Fruit fly (Drosophila melanogaster) whole organism, prepupa: Measurements from ENCODE around the gene CG14014.

Source experiments
- CG10631 ChIP-seq: fragments of 200-800 bp; sonication (Bioruptor generic); optimal IDR thresholded peaks from 2 replicates; lab custom pipeline; 2016; ENCODE audit warnings: missing biosample characterization, missing genetic modification characterization
- CG10669 ChIP-seq: fragments of 200-800 bp; sonication (Bioruptor generic); optimal IDR thresholded peaks from 3 replicates; lab custom pipeline; 2018; ENCODE audit warnings: missing biosample characterization, mild to moderate bottlenecking, missing genetic modification characterization, moderate library complexity
- CG11762 ChIP-seq: fragments of 200-800 bp; sonication (Bioruptor generic); optimal IDR thresholded peaks from 3 replicates; lab custom pipeline; 2016; ENCODE audit warnings: missing biosample characterization, missing genetic modification characterization; ENCODE audit not compliant: insufficient read depth
- CG1621 ChIP-seq: fragments of 200-800 bp; sonication (Bioruptor generic); optimal IDR thresholded peaks from 3 replicates; lab custom pipeline; 2018; ENCODE audit warnings: missing biosample characterization, mild to moderate bottlenecking, missing genetic modification characterization
- CG16779 ChIP-seq: fragments of 200-800 bp; sonication (Bioruptor generic); optimal IDR thresholded peaks from 3 replicates; lab custom pipeline; 2017; ENCODE audit warnings: missing biosample characterization, mild to moderate bottlenecking, missing genetic modification characterization
- CG3032 ChIP-seq: fragments of 200-800 bp; optimal IDR thresholded peaks from 2 replicates; lab custom pipeline; 2019; ENCODE audit warnings: missing biosample characterization, mild to moderate bottlenecking, missing genetic modification characterization, moderate library complexity
- CG31627 ChIP-seq: fragments of 200-800 bp; sonication (Bioruptor generic); optimal IDR thresholded peaks from 3 replicates; lab custom pipeline; 2016; ENCODE audit warnings: missing biosample characterization, missing genetic modification characterization
- CG32006 ChIP-seq: fragments of 200-800 bp; sonication (Bioruptor generic); optimal IDR thresholded peaks from 3 replicates; lab custom pipeline; 2017; ENCODE audit warnings: missing biosample characterization, mild to moderate bottlenecking, missing genetic modification characterization
- CG34406 ChIP-seq: fragments of 200-800 bp; sonication (Bioruptor generic); optimal IDR thresholded peaks from 3 replicates; lab custom pipeline; 2016; ENCODE audit warnings: missing biosample characterization, missing genetic modification characterization
- CG3919 ChIP-seq: fragments of 200-800 bp; sonication (Bioruptor generic); optimal IDR thresholded peaks from 3 replicates; lab custom pipeline; 2016; ENCODE audit warnings: missing biosample characterization, missing genetic modification characterization
- CG6276 ChIP-seq: fragments of 200-800 bp; sonication (Bioruptor generic); optimal IDR thresholded peaks from 2 replicates; lab custom pipeline; 2017; ENCODE audit warnings: missing biosample characterization, mild to moderate bottlenecking, missing genetic modification characterization
- CG6792 ChIP-seq: fragments of 200-800 bp; sonication (Bioruptor generic); optimal IDR thresholded peaks from 3 replicates; lab custom pipeline; 2016; ENCODE audit warnings: missing biosample characterization, missing genetic modification characterization
- CG6808 ChIP-seq: fragments of 200-800 bp; sonication (Bioruptor generic); optimal IDR thresholded peaks from 3 replicates; lab custom pipeline; 2017; ENCODE audit warnings: missing biosample characterization, missing genetic modification characterization, mild to moderate bottlenecking, moderate library complexity, missing genetic modification reagents
- CG7368 ChIP-seq: fragments of 200-800 bp; sonication (Bioruptor generic); optimal IDR thresholded peaks from 3 replicates; lab custom pipeline; 2016; ENCODE audit warnings: missing biosample characterization, missing genetic modification characterization
- CG8632 ChIP-seq: fragments of 200-800 bp; sonication (Bioruptor generic); optimal IDR thresholded peaks from 3 replicates; lab custom pipeline; 2016; ENCODE audit warnings: missing biosample characterization, missing genetic modification characterization
- CG9139 ChIP-seq: fragments of 200-800 bp; sonication (Bioruptor generic); optimal IDR thresholded peaks from 3 replicates; lab custom pipeline; 2017; ENCODE audit warnings: missing biosample characterization, mild to moderate bottlenecking, missing genetic modification characterization
- Eip75B ChIP-seq: fragments of 200-800 bp; sonication (Bioruptor generic); optimal IDR thresholded peaks from 3 replicates; lab custom pipeline; 2016; ENCODE audit warnings: missing biosample characterization, missing genetic modification characterization
- Eip78C ChIP-seq: fragments of 200-800 bp; sonication (Bioruptor generic); peaks from one replicate; lab custom pipeline; 2016; ENCODE audit warnings: missing biosample characterization, missing genetic modification characterization
- Eip93F ChIP-seq: fragments of 200-800 bp; sonication (Bioruptor generic); optimal IDR thresholded peaks from 2 replicates; lab custom pipeline; 2016; ENCODE audit warnings: missing biosample characterization, mild to moderate bottlenecking, missing genetic modification characterization
- Ets21C ChIP-seq: fragments of 200-800 bp; sonication (Bioruptor generic); optimal IDR thresholded peaks from 3 replicates; lab custom pipeline; 2016; ENCODE audit warnings: missing biosample characterization, missing genetic modification characterization
- Ets96B ChIP-seq: fragments of 200-800 bp; optimal IDR thresholded peaks from 2 replicates; lab custom pipeline; 2019; ENCODE audit warnings: missing biosample characterization, mild to moderate bottlenecking, missing genetic modification characterization, moderate library complexity
- Hr38 ChIP-seq: sonication (Bioruptor generic); optimal IDR thresholded peaks from 2 replicates; lab custom pipeline; 2016; ENCODE audit warnings: missing biosample characterization, missing genetic modification characterization
- Hr39 ChIP-seq: fragments of 200-800 bp; sonication (Bioruptor generic); optimal IDR thresholded peaks from 2 replicates; lab custom pipeline; 2016; ENCODE audit warnings: missing biosample characterization, missing genetic modification characterization
- Lpt ChIP-seq: fragments of 200-800 bp; sonication (Bioruptor generic); optimal IDR thresholded peaks from 3 replicates; lab custom pipeline; 2016; ENCODE audit warnings: missing biosample characterization, missing genetic modification characterization
- Smox ChIP-seq: fragments of 200-800 bp; sonication (Bioruptor generic); optimal IDR thresholded peaks from 3 replicates; lab custom pipeline; 2016; ENCODE audit warnings: missing biosample characterization, missing genetic modification characterization
- Sox102F ChIP-seq: fragments of 200-800 bp; sonication (Bioruptor generic); optimal IDR thresholded peaks from 2 replicates; lab custom pipeline; 2016; ENCODE audit warnings: missing biosample characterization, mild to moderate bottlenecking, missing genetic modification characterization
- Sox14 ChIP-seq: fragments of 200-800 bp; sonication (Bioruptor generic); optimal IDR thresholded peaks from 3 replicates; lab custom pipeline; 2016; ENCODE audit warnings: missing biosample characterization, missing genetic modification characterization
- Sox15 ChIP-seq: fragments of 200-800 bp; sonication (Bioruptor generic); optimal IDR thresholded peaks from 3 replicates; lab custom pipeline; 2016; ENCODE audit warnings: missing biosample characterization, missing genetic modification characterization
- achi ChIP-seq: fragments of 200-800 bp; sonication (Bioruptor generic); optimal IDR thresholded peaks from 3 replicates; lab custom pipeline; 2016; ENCODE audit warnings: missing biosample characterization, missing genetic modification characterization
- acj6 ChIP-seq: fragments of 200-800 bp; sonication (Bioruptor generic); optimal IDR thresholded peaks from 3 replicates; lab custom pipeline; 2016; ENCODE audit warnings: missing biosample characterization, missing genetic modification characterization
- cyc ChIP-seq: fragments of 200-800 bp; sonication (Bioruptor generic); optimal IDR thresholded peaks from 3 replicates; lab custom pipeline; 2016; ENCODE audit warnings: missing biosample characterization, missing genetic modification characterization
- dac ChIP-seq: fragments of 200-800 bp; sonication (Bioruptor generic); optimal IDR thresholded peaks from 2 replicates; lab custom pipeline; 2017; ENCODE audit warnings: missing biosample characterization, mild to moderate bottlenecking, missing genetic modification characterization
- eg ChIP-seq: fragments of 200-800 bp; sonication (Bioruptor generic); IDR thresholded peaks from 3 replicates; pipeline ENCODE4 v1.3.6; 2022; ENCODE audit warnings: missing biosample characterization, missing genetic modification characterization
- fd59A ChIP-seq: fragments of 200-800 bp; sonication (Bioruptor generic); optimal IDR thresholded peaks from 2 replicates; lab custom pipeline; 2017; ENCODE audit warnings: missing biosample characterization, mild to moderate bottlenecking, missing genetic modification characterization, missing genetic modification reagents
- fd85E ChIP-seq: fragments of 200-800 bp; sonication (Bioruptor generic); optimal IDR thresholded peaks from 3 replicates; lab custom pipeline; 2016; ENCODE audit warnings: missing biosample characterization, missing genetic modification characterization
- fkh ChIP-seq: fragments of 200-800 bp; sonication (Bioruptor generic); optimal IDR thresholded peaks from 3 replicates; lab custom pipeline; 2017; ENCODE audit warnings: missing biosample characterization, mild to moderate bottlenecking, missing genetic modification characterization, moderate library complexity
- lz ChIP-seq: fragments of 200-800 bp; sonication (Bioruptor generic); optimal IDR thresholded peaks from 3 replicates; lab custom pipeline; 2016; ENCODE audit warnings: missing biosample characterization, missing genetic modification characterization
- net ChIP-seq: fragments of 200-800 bp; sonication (Bioruptor generic); optimal IDR thresholded peaks from 3 replicates; lab custom pipeline; 2016; ENCODE audit warnings: missing biosample characterization, missing genetic modification characterization
- spab ChIP-seq: fragments of 200-800 bp; sonication (Bioruptor generic); optimal IDR thresholded peaks from 2 replicates; lab custom pipeline; 2017; ENCODE audit warnings: missing biosample characterization, mild to moderate bottlenecking, missing genetic modification characterization, missing genetic modification reagents
- topi ChIP-seq: fragments of 200-800 bp; sonication (Bioruptor generic); optimal IDR thresholded peaks from 3 replicates; lab custom pipeline; 2016; ENCODE audit warnings: missing biosample characterization, missing genetic modification characterization

The CG14014 gene

DNA sequence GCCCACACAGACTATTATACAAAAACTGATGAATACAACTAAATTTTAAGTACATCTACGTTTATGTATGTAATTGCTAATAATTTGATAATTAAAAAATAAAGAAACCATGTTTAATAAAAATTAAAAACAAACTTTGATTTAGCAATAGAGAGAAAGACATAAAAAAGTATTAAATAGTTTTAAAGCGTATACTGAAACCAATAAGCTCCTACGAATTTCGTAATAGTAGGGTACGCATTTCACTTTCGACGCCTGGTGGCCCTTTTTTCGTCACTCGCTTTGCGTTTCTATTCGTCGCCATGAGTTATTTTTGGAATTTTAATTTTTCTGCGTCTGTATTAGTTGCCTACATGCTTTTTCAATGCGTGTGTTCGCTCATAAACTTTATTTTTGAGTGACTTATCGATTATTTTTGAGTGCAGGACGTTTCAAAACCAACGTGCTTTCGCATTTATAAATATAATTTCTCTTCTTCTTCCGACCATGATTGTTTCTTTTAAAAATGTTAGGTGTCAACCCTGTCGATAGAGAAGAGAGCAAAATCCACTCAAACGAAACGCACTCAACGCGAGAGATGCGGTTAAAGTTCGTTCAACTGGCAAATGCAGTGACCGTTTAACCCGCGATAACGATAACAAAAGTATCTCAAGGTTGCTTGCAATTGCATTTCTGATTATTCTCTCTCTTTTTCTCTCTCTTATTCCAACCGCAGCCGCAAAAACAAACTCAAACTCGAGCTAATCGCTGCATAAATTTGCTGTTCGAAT is 3.9 kb downstream of the CG14014 start, which contains the start of gene Oscillin (continued):
- TF ChIP-seq CG8632 = peak; percentile 70
- TF ChIP-seq Ets21C (GFP tag; lab: Kevin White, UChicago) = no peak
- TF ChIP-seq CG3919 (GFP tag; lab: Kevin White, UChicago) = peak; percentile 76
- TF ChIP-seq CG6792 (GFP tag; lab: Kevin White, UChicago) = peak; percentile 68
- peak; percentile 18 for TF ChIP-seq fd85E (GFP tag; lab: Kevin White, UChicago)
- TF ChIP-seq Sox14 (GFP tag; lab: Kevin White, UChicago) = peak; percentile 38
- TF ChIP-seq acj6 = peak; percentile 79
- peak; percentile 62 for TF ChIP-seq CG10669 (GFP tag; lab: Kevin White, UChicago)
- TF ChIP-seq Sox15 (GFP tag; lab: Kevin White, UChicago) = peak; percentile 55
- no peak for TF ChIP-seq fkh (GFP tag; lab: Kevin White, UChicago)
- TF ChIP-seq CG34406 = peak; percentile 65
- TF ChIP-seq spab (GFP tag; lab: Kevin White, UChicago) = peak; percentile 70
- peak; percentile 81 for TF ChIP-seq Ets96B (tag; lab: Kevin White, UChicago)
- no peak for TF ChIP-seq dac (GFP tag; lab: Kevin White, UChicago)
- TF ChIP-seq fd59A (GFP tag; lab: Kevin White, UChicago) = peak; percentile 6
- peak; percentile 96 for TF ChIP-seq Eip78C (GFP tag; lab: Kevin White, UChicago)
- peak; percentile 27 for TF ChIP-seq Hr39 (GFP tag; lab: Kevin White, UChicago)
- peak; percentile 80 for TF ChIP-seq CG3032 (tag; lab: Kevin White, UChicago)
- peak; percentile 86 for TF ChIP-seq eg (GFP tag; lab: Robert Waterston, UW)
- peak; percentile 55 for TF ChIP-seq CG6276 (GFP tag; lab: Kevin White, UChicago)
- peak; percentile 70 for TF ChIP-seq lz (GFP tag; lab: Kevin White, UChicago)
- TF ChIP-seq CG10631 (GFP tag; lab: Kevin White, UChicago) = peak; percentile 58
- TF ChIP-seq topi = peak; percentile 81
- TF ChIP-seq CG16779 (tag; lab: Kevin White, UChicago) = peak; percentile 22
- peak; percentile 36 for TF ChIP-seq Sox102F (GFP tag; lab: Kevin White, UChicago)
- TF ChIP-seq Eip75B (GFP tag; lab: Kevin White, UChicago) = peak; percentile 70
- peak; percentile 78 for TF ChIP-seq CG32006
- TF ChIP-seq CG11762 = peak; percentile 66
- TF ChIP-seq Hr38 (GFP tag; lab: Kevin White, UChicago) = no peak
- peak; percentile 68 for TF ChIP-seq CG31627
- TF ChIP-seq Eip93F (GFP tag; lab: Kevin White, UChicago) = no peak
- TF ChIP-seq CG1621 (tag; lab: Kevin White, UChicago) = no peak
- peak; percentile 56 for TF ChIP-seq CG7368
- TF ChIP-seq Smox (GFP tag; lab: Kevin White, UChicago) = peak; percentile 65
- peak; percentile 77 for TF ChIP-seq CG6808 (GFP tag; lab: Kevin White, UChicago)
- peak; percentile 65 for TF ChIP-seq cyc (GFP tag; lab: Kevin White, UChicago)
- TF ChIP-seq achi (GFP tag; lab: Kevin White, UChicago) = peak; percentile 78

DNA sequence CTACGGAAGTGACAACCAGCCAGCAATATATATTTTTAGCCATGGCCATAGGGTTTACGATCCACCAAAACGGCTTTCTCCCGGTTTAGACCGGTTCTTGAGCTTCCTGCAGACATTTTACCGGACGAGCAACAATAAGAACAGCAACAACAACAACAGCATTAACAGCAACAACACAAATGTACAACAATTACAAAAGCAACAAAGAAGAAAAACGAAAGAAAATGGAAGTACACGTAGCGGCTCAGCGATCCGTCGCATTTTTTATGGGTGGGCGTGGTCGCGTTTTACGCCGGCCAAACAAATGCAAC is 4.5 kb downstream of the CG14014 start:
- no peak for TF ChIP-seq cyc (GFP tag; lab: Kevin White, UChicago)
- TF ChIP-seq CG1621 (tag; lab: Kevin White, UChicago) = peak; percentile 61
- TF ChIP-seq spab (GFP tag; lab: Kevin White, UChicago) = no peak
- TF ChIP-seq Lpt (GFP tag; lab: Kevin White, UChicago) = peak; percentile 45
- peak; percentile 15 for TF ChIP-seq CG9139 (GFP tag; lab: Kevin White, UChicago)
- TF ChIP-seq net (GFP tag; lab: Kevin White, UChicago) = no peak
- peak; percentile 4 for TF ChIP-seq fd59A (GFP tag; lab: Kevin White, UChicago)
